Worm (Caenorhabditis elegans) whole organism, mixed stage, embryonic: ENCODE data around the gene Y39A1A.27.

Experiments used
- M03D4.4 ChIP-seq: sonication (generic microtip); optimal IDR thresholded peaks from 2 replicates; lab custom pipeline; 2017; ENCODE audit warnings: mild to moderate bottlenecking, missing genetic modification characterization, missing compliant biosample characterization
- bed-3 ChIP-seq: fragments of 200-800 bp; sonication (Bioruptor generic); optimal IDR thresholded peaks from 3 replicates; lab custom pipeline; 2018; ENCODE audit warnings: mild to moderate bottlenecking, missing genetic modification characterization, moderate library complexity, missing compliant biosample characterization
- blmp-1 ChIP-seq: fragments of 150-350 bp; optimal IDR thresholded peaks from 2 replicates; lab custom pipeline; 2014; ENCODE audit warnings: missing biosample characterization, missing genetic modification characterization
- ceh-43 ChIP-seq: fragments of 200-800 bp; sonication (Bioruptor generic); optimal IDR thresholded peaks from 2 replicates; lab custom pipeline; 2018; ENCODE audit warnings: mild to moderate bottlenecking, missing genetic modification characterization, moderate library complexity, missing compliant biosample characterization
- ceh-83 ChIP-seq: fragments of 200-800 bp; sonication (Bioruptor generic); optimal IDR thresholded peaks from 2 replicates; lab custom pipeline; 2018; ENCODE audit warnings: mild to moderate bottlenecking, missing genetic modification characterization, missing compliant biosample characterization
- ces-1 ChIP-seq: fragments of 150-350 bp; optimal IDR thresholded peaks from 2 replicates; lab custom pipeline; 2014; ENCODE audit warnings: missing biosample characterization, missing genetic modification reagents, missing genetic modification characterization
- cnd-1 ChIP-seq: fragments of 200-800 bp; sonication (Bioruptor generic); optimal IDR thresholded peaks from 2 replicates; lab custom pipeline; 2018; ENCODE audit warnings: mild to moderate bottlenecking, missing genetic modification characterization, missing compliant biosample characterization
- drap-1 ChIP-seq: fragments of 200-800 bp; sonication (Bioruptor generic); optimal IDR thresholded peaks from 3 replicates; lab custom pipeline; 2018; ENCODE audit warnings: mild to moderate bottlenecking, missing genetic modification characterization, missing compliant biosample characterization
- elt-3 ChIP-seq: fragments of 150-350 bp; optimal IDR thresholded peaks from 2 replicates; lab custom pipeline; 2014; ENCODE audit warnings: missing biosample characterization, missing genetic modification characterization
- flh-1 ChIP-seq: fragments of 200-800 bp; sonication (Bioruptor generic); optimal IDR thresholded peaks from 2 replicates; lab custom pipeline; 2018; ENCODE audit warnings: mild to moderate bottlenecking, missing genetic modification characterization, moderate library complexity, missing compliant biosample characterization
- ham-2 ChIP-seq: fragments of 200-800 bp; sonication (Bioruptor generic); optimal IDR thresholded peaks from 2 replicates; lab custom pipeline; 2018; ENCODE audit warnings: mild to moderate bottlenecking, missing genetic modification characterization, missing compliant biosample characterization
- hlh-1 ChIP-seq: fragments of 150-350 bp; optimal IDR thresholded peaks from 2 replicates; lab custom pipeline; 2014; ENCODE audit warnings: missing biosample characterization, missing genetic modification reagents, missing genetic modification characterization
- lin-32 ChIP-seq: fragments of 200-800 bp; sonication (Bioruptor generic); optimal IDR thresholded peaks from 2 replicates; lab custom pipeline; 2018; ENCODE audit warnings: mild to moderate bottlenecking, missing genetic modification characterization, missing compliant biosample characterization
- lsy-2 ChIP-seq: fragments of 150-350 bp; optimal IDR thresholded peaks from 2 replicates; lab custom pipeline; 2014; ENCODE audit warnings: missing biosample characterization, missing genetic modification characterization
- mep-1 ChIP-seq: fragments of 150-350 bp; optimal IDR thresholded peaks from 2 replicates; lab custom pipeline; 2017; ENCODE audit warnings: missing biosample characterization, missing genetic modification reagents, missing genetic modification characterization, inconsistent platforms
- mls-2 ChIP-seq: sonication (generic microtip); optimal IDR thresholded peaks from 2 replicates; lab custom pipeline; 2016; ENCODE audit warnings: mild to moderate bottlenecking, missing genetic modification characterization, moderate library complexity, missing compliant biosample characterization
- nhr-2 ChIP-seq: fragments of 150-350 bp; optimal IDR thresholded peaks from 2 replicates; lab custom pipeline; 2014; ENCODE audit warnings: missing biosample characterization, missing genetic modification characterization
- nhr-76 ChIP-seq: sonication (generic microtip); optimal IDR thresholded peaks from 2 replicates; lab custom pipeline; 2017; ENCODE audit warnings: missing biosample characterization, missing genetic modification characterization
- pha-4 ChIP-seq: fragments of 150-350 bp; optimal IDR thresholded peaks from 2 replicates; lab custom pipeline; 2018; ENCODE audit warnings: missing biosample characterization, missing genetic modification reagents, missing genetic modification characterization
- sem-2 ChIP-seq: fragments of 200-800 bp; sonication (Bioruptor generic); optimal IDR thresholded peaks from 2 replicates; lab custom pipeline; 2018; ENCODE audit warnings: mild to moderate bottlenecking, missing genetic modification characterization, missing compliant biosample characterization
- snpc-4 ChIP-seq: fragments of 150-350 bp; optimal IDR thresholded peaks from 2 replicates; lab custom pipeline; 2014; ENCODE audit warnings: missing biosample characterization, missing genetic modification characterization
- sptf-1 ChIP-seq: sonication (generic microtip); optimal IDR thresholded peaks from 2 replicates; lab custom pipeline; 2017; ENCODE audit warnings: mild to moderate bottlenecking, missing genetic modification characterization, moderate library complexity, missing compliant biosample characterization
- tbx-8 ChIP-seq: fragments of 200-800 bp; sonication (Bioruptor generic); optimal IDR thresholded peaks from 2 replicates; lab custom pipeline; 2018; ENCODE audit warnings: mild to moderate bottlenecking, missing genetic modification characterization, moderate library complexity, missing compliant biosample characterization
- unc-120 ChIP-seq: sonication (generic microtip); optimal IDR thresholded peaks from 2 replicates; lab custom pipeline; 2017; ENCODE audit warnings: missing genetic modification characterization, missing compliant biosample characterization; ENCODE audit not compliant: poor library complexity, severe bottlenecking
- unc-39 ChIP-seq: fragments of 150-350 bp; optimal IDR thresholded peaks from 2 replicates; lab custom pipeline; 2014; ENCODE audit warnings: missing biosample characterization, missing genetic modification characterization
- zip-8 ChIP-seq: fragments of 150-350 bp; optimal IDR thresholded peaks from 2 replicates; lab custom pipeline; 2014; ENCODE audit warnings: missing biosample characterization, missing genetic modification characterization
- ztf-11 ChIP-seq: fragments of 150-350 bp; optimal IDR thresholded peaks from 2 replicates; lab custom pipeline; 2014; ENCODE audit warnings: missing biosample characterization, missing genetic modification characterization

Gene Y39A1A.27

DNA sequence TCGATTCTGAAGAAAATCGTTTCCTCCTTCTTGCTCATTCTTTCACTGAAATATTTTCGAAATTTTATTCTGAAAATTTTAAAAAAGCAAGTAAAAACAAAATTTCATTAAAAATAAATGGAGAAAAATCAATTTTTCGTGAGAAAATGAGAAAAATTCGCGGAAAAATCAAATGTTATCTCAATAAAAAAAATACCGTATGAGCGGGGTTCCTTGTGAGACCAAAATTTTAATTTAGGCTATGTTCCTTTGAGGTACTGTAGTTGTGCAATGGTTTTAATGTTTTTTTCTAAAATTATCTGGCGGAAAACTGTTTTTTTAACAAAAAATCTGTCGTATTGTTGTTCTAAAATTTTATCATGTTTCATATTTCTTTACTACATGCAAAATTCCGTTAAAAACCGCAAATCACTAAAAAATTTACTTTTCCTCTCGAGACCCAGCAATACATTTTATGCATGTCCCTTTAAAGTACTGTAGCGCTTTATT is 38.6 kb upstream of the Y39A1A.27 start, which contains the start of gene epg-6:
epg-6 (minus strand) TSS at position 51 of the 489 bp plus-strand sequence.
- TF ChIP-seq blmp-1 (tag; lab: Kevin White, UChicago) (no peak), mls-2 (no peak), unc-39 (tag; lab: Kevin White, UChicago) (no peak), ces-1 (no peak), lin-32 (no peak), ceh-43 (GFP tag; lab: Kevin White, UChicago) (no peak), lsy-2 (tag; lab: Kevin White, UChicago) (no peak), sem-2 (GFP tag; lab: Kevin White, UChicago) (no peak), ztf-11 (tag; lab: Kevin White, UChicago) (no peak), flh-1 (GFP tag; lab: Kevin White, UChicago) (no peak), drap-1 (no peak), nhr-76 (tag; lab: Kevin White, UChicago) (no peak), elt-3 (tag; lab: Kevin White, UChicago) (no peak)
- TF ChIP-seq, all 35 proteins: peak for 0

DNA sequence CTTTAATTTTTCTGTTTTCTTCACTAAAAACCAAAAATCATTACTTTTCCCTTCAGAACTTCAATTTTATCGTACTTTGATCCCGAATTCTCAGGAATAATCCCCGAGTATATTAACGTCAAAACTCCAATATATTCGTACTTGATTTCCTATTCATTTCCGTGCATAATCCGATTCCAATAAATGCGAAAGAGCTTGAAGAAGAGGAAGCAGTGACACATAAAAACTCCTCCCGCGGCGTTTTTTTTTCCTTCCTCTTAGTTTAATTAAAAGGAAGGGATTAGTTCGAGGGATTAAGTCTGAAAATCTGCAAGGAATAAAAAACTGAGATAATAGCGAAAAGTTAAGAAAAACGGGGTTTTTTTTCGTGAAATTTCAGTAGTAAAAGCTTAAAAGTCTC is 37.9 kb upstream of the Y39A1A.27 start:
- no peak for TF ChIP-seq sem-2 (GFP tag; lab: Kevin White, UChicago)
- TF ChIP-seq cnd-1 (tag; lab: Kevin White, UChicago) = no peak
- TF ChIP-seq mep-1 (tag; lab: Kevin White, UChicago) = no peak
- no peak for TF ChIP-seq lsy-2 (tag; lab: Kevin White, UChicago)
- no peak for TF ChIP-seq unc-39 (tag; lab: Kevin White, UChicago)
- TF ChIP-seq snpc-4 (tag; lab: Kevin White, UChicago) = no peak
- no peak for TF ChIP-seq sptf-1 (tag; lab: Kevin White, UChicago)
- TF ChIP-seq unc-120 (tag; lab: Kevin White, UChicago) = no peak

- no peak for TF ChIP-seq flh-1 (GFP tag; lab: Kevin White, UChicago)
- no peak for TF ChIP-seq ceh-83
- TF ChIP-seq ceh-43 (GFP tag; lab: Kevin White, UChicago) = no peak
- peak; percentile 76 for TF ChIP-seq zip-8 (tag; lab: Kevin White, UChicago)
- no peak for TF ChIP-seq unc-120 (tag; lab: Kevin White, UChicago)
- TF ChIP-seq nhr-2 (tag; lab: Kevin White, UChicago) = no peak
- TF ChIP-seq, all 35 proteins: peak for 1
Measured at ce11 chrIII:10603248-10603647, 35.5 kb upstream of the Y39A1A.27 start, which contains the start of gene Y39A1A.2. Gene Y39A1A.2 (minus strand): TSS chrIII:10603566.

DNA sequence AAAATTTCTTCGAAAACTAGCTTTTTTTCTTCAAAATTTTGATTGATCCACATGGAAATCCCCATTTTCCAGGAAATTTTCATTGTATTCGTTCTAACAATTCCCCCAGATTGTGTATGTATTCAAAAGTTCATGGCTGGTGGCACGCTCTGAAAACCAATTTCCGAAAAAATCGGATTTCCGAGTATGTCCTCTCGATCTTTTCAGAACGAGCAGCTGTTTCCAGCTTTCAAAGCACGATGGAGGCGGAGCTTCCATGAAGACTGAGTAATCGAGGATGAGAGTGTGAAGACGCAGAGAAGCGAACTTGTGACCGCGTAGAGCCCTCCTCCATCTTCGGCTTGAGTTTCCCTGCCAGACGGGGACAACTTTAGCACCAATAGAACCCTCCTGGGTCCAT is 34.4 kb upstream of the Y39A1A.27 start:
- TF ChIP-seq sem-2 (GFP tag; lab: Kevin White, UChicago) (no peak), ham-2 (GFP tag; lab: Kevin White, UChicago) (no peak)

DNA sequence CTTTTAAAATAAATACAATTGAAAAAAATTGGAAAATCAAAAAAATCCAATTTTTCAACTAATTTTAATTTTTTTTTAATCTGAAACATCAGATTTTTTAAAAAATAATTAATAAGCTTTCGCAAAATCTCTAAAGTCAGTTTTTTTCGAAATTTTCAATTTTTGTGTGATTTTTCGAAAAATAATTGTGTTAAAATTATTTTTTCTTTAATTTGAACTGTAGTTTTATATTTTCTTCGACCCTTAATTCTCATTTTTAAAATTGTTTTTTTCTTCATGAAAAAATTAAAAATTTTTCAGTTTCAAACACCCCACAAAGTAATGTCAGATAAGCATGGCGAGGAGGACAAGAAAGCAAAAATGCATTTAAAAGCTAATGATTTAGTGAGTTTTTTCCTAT is 33.7 kb upstream of the Y39A1A.27 start, which contains the start of gene rabx-5:
rabx-5 (plus strand) TSS at position 301 of the 400 bp plus-strand sequence.
- TF ChIP-seq lsy-2 (tag; lab: Kevin White, UChicago) (no peak), hlh-1 (tag; lab: Kevin White, UChicago) (no peak), sem-2 (GFP tag; lab: Kevin White, UChicago) (no peak), bed-3 (GFP tag; lab: Kevin White, UChicago) (no peak), unc-120 (tag; lab: Kevin White, UChicago) (no peak), drap-1 (no peak), zip-8 (tag; lab: Kevin White, UChicago) (no peak), snpc-4 (tag; lab: Kevin White, UChicago) (no peak), nhr-2 (tag; lab: Kevin White, UChicago) (no peak), mep-1 (tag; lab: Kevin White, UChicago) (no peak)
- TF ChIP-seq, all 35 proteins: peak for 0

- no peak for TF ChIP-seq tbx-8 (GFP tag; lab: Kevin White, UChicago)
- TF ChIP-seq, all 35 proteins: peak for 0
Measured at ce11 chrIII:10608161-10608560, 30.6 kb upstream of the Y39A1A.27 start.

DNA sequence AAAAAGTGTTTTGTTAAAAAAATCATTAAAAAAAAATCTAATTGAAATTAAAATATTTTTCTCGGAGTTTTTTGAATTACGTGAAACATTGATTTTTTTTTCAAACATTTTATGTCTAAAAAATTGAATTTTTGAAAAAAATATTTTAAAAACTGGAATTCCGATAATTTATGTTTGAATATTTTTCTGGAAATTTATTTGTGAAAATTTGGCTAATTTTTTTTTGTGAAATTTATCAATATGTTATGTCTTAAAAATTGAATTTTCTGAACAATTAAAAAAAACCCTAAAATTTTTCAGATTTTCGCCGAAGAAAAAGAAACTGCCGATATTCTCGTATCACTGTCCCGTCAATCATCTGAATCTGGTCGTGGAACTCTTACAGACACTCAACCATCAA is 26.4 kb upstream of the Y39A1A.27 start, which contains the start of gene Y39A1A.24:
Y39A1A.24 (plus strand) TSS at position 301 of the 400 bp plus-strand sequence.
- TF ChIP-seq tbx-8 (GFP tag; lab: Kevin White, UChicago) (no peak), ztf-11 (tag; lab: Kevin White, UChicago) (no peak), ceh-83 (no peak), lsy-2 (tag; lab: Kevin White, UChicago) (no peak), M03D4.4 (no peak), pha-4 (no peak), lin-32 (no peak)
